Fruit fly (Drosophila melanogaster): ENCODE results near the gene Drak.

dm6 chrX:11499454-11499853, 6.5 kb downstream of the Drak start:
- no peak for TF ChIP-seq psq (optimal IDR thresholded peaks at IDR 0.05)
- no peak for TF ChIP-seq insv (optimal IDR thresholded peaks at IDR 0.05)
- no peak for TF ChIP-seq h (optimal IDR thresholded peaks at IDR 0.05)
